Worm (Caenorhabditis elegans) whole organism, late embryonic: ENCODE measurements around the gene frpr-4.

Experiments
- C08G9.2 ChIP-seq: sonication (generic microtip); optimal IDR thresholded peaks from 2 replicates; lab custom pipeline; 2016; ENCODE audit warnings: mild to moderate bottlenecking, missing genetic modification characterization, moderate library complexity, missing compliant biosample characterization
- F13H6.1 ChIP-seq: sonication (generic microtip); optimal IDR thresholded peaks from 2 replicates; lab custom pipeline; 2016; ENCODE audit warnings: missing genetic modification characterization, missing compliant biosample characterization
- K02D7.2 ChIP-seq: sonication (generic microtip); optimal IDR thresholded peaks from 2 replicates; lab custom pipeline; 2017; ENCODE audit warnings: mild to moderate bottlenecking, missing genetic modification characterization, missing compliant biosample characterization
- ceh-18 ChIP-seq: sonication (generic microtip); optimal IDR thresholded peaks from 2 replicates; lab custom pipeline; 2016; ENCODE audit warnings: missing genetic modification characterization, missing compliant biosample characterization
- ceh-2 ChIP-seq: sonication (generic microtip); optimal IDR thresholded peaks from 2 replicates; lab custom pipeline; 2016; ENCODE audit warnings: missing genotype, missing genetic modification characterization, missing compliant biosample characterization
- ceh-22 ChIP-seq: sonication (generic microtip); optimal IDR thresholded peaks from 2 replicates; lab custom pipeline; 2017; ENCODE audit warnings: missing biosample characterization, missing genetic modification characterization
- ceh-34 ChIP-seq: sonication (generic microtip); optimal IDR thresholded peaks from 2 replicates; lab custom pipeline; 2016; ENCODE audit warnings: mild to moderate bottlenecking, missing genetic modification characterization, missing compliant biosample characterization
- ceh-45 ChIP-seq: fragments of 200-800 bp; sonication (Bioruptor generic); IDR thresholded peaks from 2 replicates; pipeline ENCODE4 v1.3.6; 2022; ENCODE audit warnings: missing genetic modification reagents, missing genetic modification characterization, missing compliant biosample characterization
- ceh-9 ChIP-seq: sonication (generic microtip); optimal IDR thresholded peaks from 2 replicates; lab custom pipeline; 2016; ENCODE audit warnings: mild to moderate bottlenecking, missing genetic modification characterization, inconsistent platforms, missing compliant biosample characterization
- dmd-4 ChIP-seq: sonication (generic microtip); optimal IDR thresholded peaks from 2 replicates; lab custom pipeline; 2016; ENCODE audit warnings: borderline replicate concordance, missing genetic modification characterization, missing compliant biosample characterization
- dve-1 ChIP-seq: sonication (generic microtip); optimal IDR thresholded peaks from 2 replicates; lab custom pipeline; 2017; ENCODE audit warnings: antibody characterized with exemption, mild to moderate bottlenecking, missing genetic modification characterization, missing compliant biosample characterization
- elt-2 ChIP-seq: sonication (generic microtip); optimal IDR thresholded peaks from 2 replicates; lab custom pipeline; 2016; ENCODE audit warnings: missing genetic modification reagents, missing genetic modification characterization, missing compliant biosample characterization
- elt-4 ChIP-seq: sonication (generic microtip); optimal IDR thresholded peaks from 2 replicates; lab custom pipeline; 2016; ENCODE audit warnings: missing genetic modification characterization, missing compliant biosample characterization
- eyg-1 ChIP-seq: sonication (generic microtip); optimal IDR thresholded peaks from 2 replicates; lab custom pipeline; 2016; ENCODE audit warnings: missing genotype, missing genetic modification characterization, missing compliant biosample characterization
- fkh-6 ChIP-seq: sonication (generic microtip); optimal IDR thresholded peaks from 2 replicates; lab custom pipeline; 2016; ENCODE audit warnings: missing genetic modification characterization, missing compliant biosample characterization
- hlh-13 ChIP-seq: fragments of 200-800 bp; sonication (Bioruptor generic); optimal IDR thresholded peaks from 2 replicates; lab custom pipeline; 2018; ENCODE audit warnings: mild to moderate bottlenecking, missing genetic modification characterization, missing compliant biosample characterization
- hlh-15 ChIP-seq: sonication (generic microtip); optimal IDR thresholded peaks from 2 replicates; lab custom pipeline; 2016; ENCODE audit warnings: missing genetic modification characterization, missing compliant biosample characterization
- hlh-30 ChIP-seq: sonication (generic microtip); optimal IDR thresholded peaks from 2 replicates; lab custom pipeline; 2017; ENCODE audit warnings: antibody characterized with exemption, missing genetic modification characterization, missing compliant biosample characterization; ENCODE audit not compliant: insufficient read depth
- hlh-6 ChIP-seq: sonication (generic microtip); optimal IDR thresholded peaks from 2 replicates; lab custom pipeline; 2016; ENCODE audit warnings: missing genotype, missing genetic modification characterization, missing compliant biosample characterization
- hlh-8 ChIP-seq: sonication (generic microtip); optimal IDR thresholded peaks from 2 replicates; lab custom pipeline; 2016; ENCODE audit warnings: missing genotype, missing genetic modification characterization, missing compliant biosample characterization
- lim-6 ChIP-seq: sonication (generic microtip); optimal IDR thresholded peaks from 2 replicates; lab custom pipeline; 2016; ENCODE audit warnings: missing genetic modification characterization, missing compliant biosample characterization
- mec-3 ChIP-seq: sonication (generic microtip); optimal IDR thresholded peaks from 2 replicates; lab custom pipeline; 2016; ENCODE audit warnings: borderline replicate concordance, missing genetic modification characterization, missing compliant biosample characterization
- nfya-1 ChIP-seq: sonication (generic microtip); optimal IDR thresholded peaks from 2 replicates; lab custom pipeline; 2017; ENCODE audit warnings: missing genetic modification characterization, mild to moderate bottlenecking, missing compliant biosample characterization, antibody characterized with exemption, moderate library complexity
- nhr-232 ChIP-seq: sonication (generic microtip); optimal IDR thresholded peaks from 2 replicates; lab custom pipeline; 2016; ENCODE audit warnings: missing genetic modification characterization, missing compliant biosample characterization
- pat-9 ChIP-seq: fragments of 200-800 bp; sonication (Bioruptor generic); optimal IDR thresholded peaks from 2 replicates; lab custom pipeline; 2018; ENCODE audit warnings: mild to moderate bottlenecking, missing genetic modification characterization, moderate library complexity, missing compliant biosample characterization
- pha-2 ChIP-seq: sonication (generic microtip); optimal IDR thresholded peaks from 2 replicates; lab custom pipeline; 2017; ENCODE audit warnings: mild to moderate bottlenecking, missing genetic modification characterization, missing compliant biosample characterization
- pha-4 ChIP-seq: fragments of 150-350 bp; optimal IDR thresholded peaks from 2 replicates; lab custom pipeline; 2018; ENCODE audit warnings: missing biosample characterization, missing genetic modification reagents, missing genetic modification characterization
- pqm-1 ChIP-seq: sonication (generic microtip); optimal IDR thresholded peaks from 2 replicates; lab custom pipeline; 2016; ENCODE audit warnings: missing genetic modification characterization, missing compliant biosample characterization
- ref-2 ChIP-seq: sonication (generic microtip); optimal IDR thresholded peaks from 2 replicates; lab custom pipeline; 2016; ENCODE audit warnings: missing genetic modification characterization, missing compliant biosample characterization
- sox-4 ChIP-seq: sonication (generic microtip); optimal IDR thresholded peaks from 2 replicates; lab custom pipeline; 2017; ENCODE audit warnings: mild to moderate bottlenecking, missing genetic modification characterization, inconsistent platforms, missing compliant biosample characterization
- tbx-2 ChIP-seq: sonication (generic microtip); optimal IDR thresholded peaks from 2 replicates; lab custom pipeline; 2016; ENCODE audit warnings: missing genetic modification characterization, missing compliant biosample characterization
- tbx-7 ChIP-seq: sonication (generic microtip); optimal IDR thresholded peaks from 2 replicates; lab custom pipeline; 2016; ENCODE audit warnings: missing genotype, missing genetic modification characterization, missing compliant biosample characterization
- unc-42 ChIP-seq: sonication (generic microtip); optimal IDR thresholded peaks from 2 replicates; lab custom pipeline; 2016; ENCODE audit warnings: missing genotype, missing genetic modification characterization, missing compliant biosample characterization
- unc-55 ChIP-seq: sonication (generic microtip); optimal IDR thresholded peaks from 2 replicates; lab custom pipeline; 2017; ENCODE audit warnings: missing biosample characterization, missing genetic modification reagents, missing genetic modification characterization
- zip-5 ChIP-seq: sonication (generic microtip); optimal IDR thresholded peaks from 2 replicates; lab custom pipeline; 2016; ENCODE audit warnings: missing genetic modification characterization, missing compliant biosample characterization

Gene frpr-4

DNA sequence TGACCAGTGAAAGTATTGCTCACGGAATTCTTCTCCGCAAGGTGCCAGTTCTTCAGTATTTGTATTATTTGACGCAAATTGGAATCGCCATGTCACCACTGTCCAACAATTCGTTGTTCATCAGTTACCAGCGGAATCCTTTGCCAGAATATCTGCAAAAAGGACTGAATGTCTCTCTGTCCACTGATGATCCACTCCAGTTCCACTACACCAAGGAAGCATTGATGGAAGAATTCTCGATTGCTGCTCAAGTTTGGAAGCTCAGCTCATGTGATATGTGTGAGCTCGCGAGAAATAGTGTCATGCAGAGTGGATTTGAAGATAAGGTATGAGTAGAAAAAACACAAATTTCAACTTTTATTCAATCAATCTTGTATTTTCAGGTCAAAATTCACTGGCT is 46.2 kb downstream of the frpr-4 start:
- TF ChIP-seq nhr-232, result no peak
- TF ChIP-seq tbx-2 (tag; lab: Kevin White, UChicago), result no peak
- no peak for TF ChIP-seq unc-55 (GFP tag; lab: Kevin White, UChicago)
- no peak for TF ChIP-seq dmd-4 (tag; lab: Kevin White, UChicago)
- TF ChIP-seq ceh-34, result no peak
- TF ChIP-seq elt-2 (tag; lab: Kevin White, UChicago), result no peak
- TF ChIP-seq pha-2 (tag; lab: Kevin White, UChicago), result no peak
- no peak for TF ChIP-seq zip-5 (tag; lab: Kevin White, UChicago)
- no peak for TF ChIP-seq tbx-7 (tag; lab: Kevin White, UChicago)
- TF ChIP-seq F13H6.1 (tag; lab: Kevin White, UChicago), result no peak
- TF ChIP-seq ceh-22, result no peak
- no peak for TF ChIP-seq lim-6 (tag; lab: Kevin White, UChicago)
- TF ChIP-seq hlh-13 (GFP tag; lab: Kevin White, UChicago), result no peak
- TF ChIP-seq sox-4 (tag; lab: Kevin White, UChicago), result no peak
- no peak for TF ChIP-seq K02D7.2 (tag; lab: Kevin White, UChicago)
- TF ChIP-seq pqm-1 (tag; lab: Kevin White, UChicago), result no peak
- no peak for TF ChIP-seq pha-4
- TF ChIP-seq eyg-1, result no peak
- no peak for TF ChIP-seq fkh-6 (tag; lab: Kevin White, UChicago)
- TF ChIP-seq ref-2 (tag; lab: Kevin White, UChicago), result no peak

DNA sequence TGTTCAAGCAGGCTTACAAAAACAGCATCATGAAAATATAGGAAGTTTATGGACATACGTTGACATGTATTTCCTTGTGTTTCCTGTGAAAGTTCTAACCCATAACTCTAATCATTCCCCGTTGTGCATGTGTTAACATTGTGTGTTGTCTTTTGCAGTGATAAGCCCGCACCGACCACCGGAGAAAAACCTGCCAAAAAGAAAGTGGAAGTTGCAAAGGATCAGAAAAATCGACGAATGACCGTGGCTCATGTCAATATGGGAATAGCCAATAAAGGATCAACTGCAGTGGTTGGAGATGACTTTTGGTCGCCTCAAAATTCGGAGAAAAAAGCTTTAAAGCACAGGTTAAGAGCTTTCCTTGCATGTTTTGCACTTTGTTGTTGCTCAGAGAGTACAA is 50.0 kb downstream of the frpr-4 start:
- TF ChIP-seq elt-2 (tag; lab: Kevin White, UChicago) (peak; percentile 6), hlh-15 (tag; lab: Kevin White, UChicago) (no peak)

DNA sequence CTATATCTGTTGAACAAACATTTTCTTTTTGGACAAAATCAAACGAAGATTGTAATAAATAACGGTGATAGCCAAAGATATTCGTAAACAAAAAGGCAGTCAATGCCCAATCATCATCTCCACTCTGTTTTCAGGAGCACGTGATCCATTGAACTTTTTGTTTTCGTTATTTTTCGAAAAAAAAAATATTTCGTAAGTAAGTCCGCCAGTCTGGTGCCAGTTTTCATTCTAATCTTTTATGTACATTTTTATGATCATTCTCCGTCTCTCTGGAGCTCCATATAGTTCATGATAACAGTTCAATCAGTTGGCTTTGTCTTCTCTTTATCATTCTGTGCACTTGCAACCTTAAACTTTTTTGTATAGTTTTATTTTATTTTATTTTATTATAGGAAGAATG is 52.4 kb downstream of the frpr-4 start, which contains the start of gene ampd-1:
Gene ampd-1, plus strand, starts transcription at position 393 of the 400 bp plus-strand sequence.
- TF ChIP-seq K02D7.2 (tag; lab: Kevin White, UChicago) (no peak), ceh-18 (tag; lab: Kevin White, UChicago) (no peak), elt-2 (tag; lab: Kevin White, UChicago) (peak; percentile 84), eyg-1 (no peak), elt-4 (tag; lab: Kevin White, UChicago) (no peak), pat-9 (tag; lab: Kevin White, UChicago) (no peak), hlh-6 (tag; lab: Kevin White, UChicago) (no peak), ceh-9 (tag; lab: Kevin White, UChicago) (no peak), pqm-1 (tag; lab: Kevin White, UChicago) (no peak)

DNA sequence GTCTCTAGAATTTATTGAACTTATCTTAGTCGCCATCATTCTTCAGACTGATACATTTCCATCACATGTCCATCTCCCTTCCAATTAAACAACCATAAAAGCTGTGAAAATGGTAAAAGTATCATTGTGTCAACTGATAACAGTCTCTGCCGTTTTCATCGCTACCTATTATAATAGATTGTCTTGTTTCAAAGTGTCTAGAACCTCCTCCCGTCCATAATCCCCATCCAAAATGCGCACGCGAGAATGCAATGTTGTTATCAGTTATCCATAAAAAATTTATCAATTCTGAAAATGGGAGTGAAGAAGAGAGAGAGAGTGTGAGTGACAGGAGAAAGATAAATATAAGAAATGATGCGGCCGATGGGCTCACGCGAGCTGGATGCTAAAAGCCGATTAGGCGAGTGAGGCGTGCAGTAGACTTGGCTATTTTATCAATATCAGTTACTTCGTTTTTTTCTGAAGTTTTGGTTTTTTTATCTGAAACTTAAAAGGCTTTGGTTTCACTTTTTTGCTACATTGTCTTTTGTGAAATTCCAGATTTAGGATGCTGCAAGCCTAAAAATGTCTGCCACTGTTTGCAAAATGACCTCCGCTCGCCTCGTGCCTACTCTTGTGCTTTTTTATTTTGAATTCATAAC is 53.3 kb downstream of the frpr-4 start:
- TF ChIP-seq C08G9.2 (tag; lab: Kevin White, UChicago) (no peak), dve-1 (tag; lab: Kevin White, UChicago) (peak; percentile 40), pqm-1 (tag; lab: Kevin White, UChicago) (peak; percentile 66), ceh-2 (no peak), hlh-8 (tag; lab: Kevin White, UChicago) (no peak), ceh-45 (GFP tag; lab: Robert Waterston, UW) (no peak), elt-2 (tag; lab: Kevin White, UChicago) (peak; percentile 96)

DNA sequence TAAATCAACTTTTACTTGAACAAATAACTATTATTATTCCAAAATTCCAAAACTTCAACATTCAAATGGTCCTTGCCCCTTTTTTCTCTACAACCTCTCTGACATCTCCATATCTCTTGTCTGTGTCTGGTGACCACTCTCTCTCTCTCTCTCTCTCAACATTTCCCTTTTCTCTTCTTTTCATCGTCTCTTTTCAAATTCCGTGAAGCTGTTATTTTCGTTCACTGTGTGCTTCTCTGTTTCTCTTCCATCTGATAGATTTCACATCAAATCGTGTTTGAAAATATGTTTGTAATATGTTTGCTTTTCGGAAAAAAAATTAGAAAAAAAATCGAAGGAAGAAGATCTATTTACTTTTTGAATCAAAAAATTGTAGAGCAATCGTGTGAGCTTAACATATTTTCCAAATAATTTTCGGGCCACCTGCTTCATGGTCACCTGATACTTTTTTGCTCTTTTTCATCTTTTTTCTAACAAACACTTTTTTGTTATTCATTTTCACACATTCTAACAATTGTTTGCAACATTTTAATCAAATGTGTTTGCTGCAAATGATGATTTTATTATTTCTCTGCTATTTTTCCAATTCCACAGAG is 54.2 kb downstream of the frpr-4 start:
- TF ChIP-seq hlh-30 (tag; lab: Kevin White, UChicago) (peak; percentile 61), ref-2 (tag; lab: Kevin White, UChicago) (no peak), unc-55 (GFP tag; lab: Kevin White, UChicago) (peak; percentile 59), unc-42 (tag; lab: Kevin White, UChicago) (peak; percentile 10), nfya-1 (peak; percentile 7), ceh-18 (tag; lab: Kevin White, UChicago) (peak; percentile 31), mec-3 (tag; lab: Kevin White, UChicago) (no peak)
